Fruit fly (Drosophila melanogaster) whole organism, embryonic: ENCODE results near the gene CG1309.
A peak's percentile ranks its signal among the peaks of the same experiment; 100 is the strongest.

Source experiments
- Awh ChIP-seq: fragments of 200-800 bp; sonication (Bioruptor generic); IDR thresholded peaks from 2 replicates; pipeline ENCODE4, ENCODE4 v1.3.6; 2022; ENCODE audit warnings: missing biosample characterization, missing genetic modification characterization
- CG12236 ChIP-seq: fragments of 200-800 bp; sonication (Bioruptor generic); optimal IDR thresholded peaks from 2 replicates; lab custom pipeline; 2016; ENCODE audit warnings: missing biosample characterization, missing genetic modification characterization
- CG12391 ChIP-seq: fragments of 200-800 bp; sonication (Bioruptor generic); optimal IDR thresholded peaks from 3 replicates; lab custom pipeline; 2018; ENCODE audit warnings: missing biosample characterization, mild to moderate bottlenecking, missing genetic modification characterization, moderate library complexity
- CG12942 ChIP-seq: fragments of 200-800 bp; sonication (Bioruptor generic); optimal IDR thresholded peaks from 3 replicates; lab custom pipeline; 2016; ENCODE audit warnings: missing biosample characterization, missing genetic modification characterization
- CG14710 ChIP-seq: fragments of 200-800 bp; sonication (Bioruptor generic); optimal IDR thresholded peaks from 3 replicates; lab custom pipeline; 2019; ENCODE audit warnings: missing biosample characterization, mild to moderate bottlenecking, missing genetic modification characterization, moderate library complexity
- CG17612 ChIP-seq: fragments of 200-800 bp; sonication (Bioruptor generic); IDR thresholded peaks from 2 replicates; pipeline ENCODE4 v1.3.6; 2022; ENCODE audit warnings: missing biosample characterization, missing genetic modification characterization
- CG18599 ChIP-seq: fragments of 200-800 bp; sonication (Bioruptor generic); optimal IDR thresholded peaks from 3 replicates; lab custom pipeline; 2017; ENCODE audit warnings: missing biosample characterization, missing genetic modification characterization, mild to moderate bottlenecking, moderate library complexity, missing genetic modification reagents
- CG2199 ChIP-seq: fragments of 200-800 bp; sonication (Bioruptor generic); IDR thresholded peaks from 3 replicates; pipeline ENCODE4 v1.3.6; 2022; ENCODE audit warnings: missing biosample characterization, missing genetic modification characterization
- CG32532 ChIP-seq: fragments of 200-800 bp; sonication (Bioruptor generic); IDR thresholded peaks from 2 replicates; pipeline ENCODE4 v1.3.6; 2022; ENCODE audit warnings: missing biosample characterization, missing genetic modification characterization
- CG3407 ChIP-seq: fragments of 200-800 bp; sonication (Bioruptor generic); optimal IDR thresholded peaks from 2 replicates; lab custom pipeline; 2018; ENCODE audit warnings: missing biosample characterization, mild to moderate bottlenecking, missing genetic modification characterization
- CG34376 ChIP-seq: fragments of 200-800 bp; sonication (Bioruptor generic); optimal IDR thresholded peaks from 2 replicates; lab custom pipeline; 2018; ENCODE audit warnings: missing biosample characterization, mild to moderate bottlenecking, missing genetic modification characterization
- CG4854 ChIP-seq: fragments of 200-800 bp; sonication (Bioruptor generic); optimal IDR thresholded peaks from 2 replicates; lab custom pipeline; 2016; ENCODE audit warnings: missing biosample characterization, missing genetic modification characterization, inconsistent platforms
- CG5180 ChIP-seq: fragments of 200-800 bp; sonication (Bioruptor generic); optimal IDR thresholded peaks from 3 replicates; lab custom pipeline; 2017; ENCODE audit warnings: missing biosample characterization, missing genetic modification characterization, mild to moderate bottlenecking, moderate library complexity, missing genetic modification reagents
- CG6813 ChIP-seq: fragments of 200-800 bp; sonication (Bioruptor generic); optimal IDR thresholded peaks from 2 replicates; lab custom pipeline; 2017; ENCODE audit warnings: missing biosample characterization, missing genetic modification characterization, mild to moderate bottlenecking, moderate library complexity, missing genetic modification reagents
- CG9609 ChIP-seq: fragments of 200-800 bp; sonication (Bioruptor generic); optimal IDR thresholded peaks from 3 replicates; lab custom pipeline; 2016; ENCODE audit warnings: missing biosample characterization, missing genetic modification characterization
- E2f2 ChIP-seq: fragments of 200-800 bp; sonication (Bioruptor generic); IDR thresholded peaks from 2 replicates; pipeline ENCODE4 v1.3.6; 2022; ENCODE audit warnings: missing biosample characterization, missing genetic modification characterization
- HLH4C ChIP-seq: fragments of 200-800 bp; sonication (Bioruptor generic); IDR thresholded peaks from 3 replicates; pipeline ENCODE4 v1.3.6; 2022; ENCODE audit warnings: missing biosample characterization, missing genetic modification characterization; ENCODE audit not compliant: partially characterized antibody
- Hr51 ChIP-seq, 2 experiments: fragments of 200-800 bp; sonication (Bioruptor generic); optimal IDR thresholded peaks; 2 replicates in 1 of 2; 3 replicates in 1 of 2; lab custom pipeline; 2016 to 2018; ENCODE audit warnings: missing biosample characterization in 2 of 2, missing genetic modification characterization in 2 of 2, mild to moderate bottlenecking in 1 of 2, moderate library complexity in 1 of 2
- Hr78 ChIP-seq, 2 experiments: fragments of 200-800 bp in 1 of 2; fragments of >200 bp in 1 of 2; sonication (Bioruptor generic) in 1 of 2; optimal IDR thresholded peaks; 2 replicates each; lab custom pipeline; 2017 to 2019; ENCODE audit warnings: missing biosample characterization in 2 of 2, missing genetic modification characterization in 2 of 2, mild to moderate bottlenecking in 1 of 2, moderate library complexity in 1 of 2
- Mes4 ChIP-seq: fragments of 200-800 bp; sonication (Bioruptor generic); optimal IDR thresholded peaks from 2 replicates; lab custom pipeline; 2016; ENCODE audit warnings: missing biosample characterization, missing genetic modification characterization
- Nf-YC ChIP-seq: fragments of 200-800 bp; optimal IDR thresholded peaks from 3 replicates; lab custom pipeline; 2019; ENCODE audit warnings: missing biosample characterization, mild to moderate bottlenecking, missing genetic modification characterization, moderate library complexity
- Sry-β ChIP-seq: fragments of 200-800 bp; sonication (Bioruptor generic); optimal IDR thresholded peaks from 2 replicates; lab custom pipeline; 2018; ENCODE audit warnings: missing biosample characterization, mild to moderate bottlenecking, missing genetic modification characterization, moderate library complexity
- Xrp1 ChIP-seq: fragments of 200-800 bp; sonication (Bioruptor generic); IDR thresholded peaks from 2 replicates; pipeline ENCODE4 v1.3.6; 2022; ENCODE audit warnings: missing biosample characterization, missing genetic modification characterization
- ab ChIP-seq: fragments of 200-800 bp; sonication (Bioruptor generic); optimal IDR thresholded peaks from 2 replicates; lab custom pipeline; 2016; ENCODE audit warnings: missing biosample characterization, missing genetic modification characterization
- abd-A ChIP-seq: fragments of 200-800 bp; sonication (Bioruptor generic); optimal IDR thresholded peaks from 3 replicates; lab custom pipeline; 2019; ENCODE audit warnings: missing biosample characterization, mild to moderate bottlenecking, missing genetic modification characterization, moderate library complexity
- bbx ChIP-seq: fragments of 200-800 bp; sonication (Bioruptor generic); IDR thresholded peaks from 2 replicates; pipeline ENCODE4 v1.3.6; 2022; ENCODE audit warnings: missing biosample characterization, missing genetic modification characterization; ENCODE audit not compliant: partially characterized antibody
- chinmo ChIP-seq: fragments of 200-800 bp; sonication (Bioruptor generic); IDR thresholded peaks from 4 replicates; pipeline ENCODE4 v1.3.6; 2022; ENCODE audit warnings: missing biosample characterization, missing genetic modification characterization; ENCODE audit not compliant: partially characterized antibody
- ci ChIP-seq: fragments of 200-800 bp; sonication (Bioruptor generic); IDR thresholded peaks from 3 replicates; pipeline ENCODE4 v1.3.6; 2022; ENCODE audit warnings: missing biosample characterization, missing genetic modification characterization
- crol ChIP-seq: fragments of 200-800 bp; sonication (Bioruptor generic); IDR thresholded peaks from 2 replicates; pipeline ENCODE4 v1.3.6; 2022; ENCODE audit warnings: missing biosample characterization, missing genetic modification characterization
- dmrt99B ChIP-seq: fragments of 200-800 bp; sonication (Bioruptor generic); optimal IDR thresholded peaks from 2 replicates; lab custom pipeline; 2018; ENCODE audit warnings: missing biosample characterization, mild to moderate bottlenecking, missing genetic modification characterization, moderate library complexity
- eve ChIP-seq, 2 experiments: fragments of >200 bp; optimal IDR thresholded peaks; 2 replicates each; lab custom pipeline; 2017; ENCODE audit warnings: missing biosample characterization in 2 of 2, missing genetic modification characterization in 2 of 2
- fd102C ChIP-seq: fragments of 200-800 bp; sonication (Bioruptor generic); optimal IDR thresholded peaks from 2 replicates; lab custom pipeline; 2018; ENCODE audit warnings: missing biosample characterization, mild to moderate bottlenecking, missing genetic modification characterization, moderate library complexity
- grn ChIP-seq: fragments of 200-800 bp; sonication (Bioruptor generic); optimal IDR thresholded peaks from 3 replicates; lab custom pipeline; 2017; ENCODE audit warnings: missing biosample characterization, missing genetic modification characterization
- hkb ChIP-seq, 2 experiments: fragments of 200-800 bp in 1 of 2; fragments of >200 bp in 1 of 2; sonication (Bioruptor generic) in 1 of 2; IDR thresholded peaks in 1 of 2; optimal IDR thresholded peaks in 1 of 2; 2 replicates each; pipeline versions ENCODE4 v1.3.6 to Lab custom; 2017 to 2022; ENCODE audit warnings: missing biosample characterization in 1 of 2, missing genetic modification characterization in 1 of 2
- kay ChIP-seq: fragments of 200-800 bp; sonication (Bioruptor generic); optimal IDR thresholded peaks from 2 replicates; lab custom pipeline; 2016; ENCODE audit warnings: missing biosample characterization, missing genetic modification characterization
- org-1 ChIP-seq: fragments of 200-800 bp; sonication (Bioruptor generic); optimal IDR thresholded peaks from 2 replicates; lab custom pipeline; 2017; ENCODE audit warnings: missing biosample characterization, missing genetic modification characterization
- otp ChIP-seq: fragments of 200-800 bp; sonication (Bioruptor generic); IDR thresholded peaks from 3 replicates; pipeline ENCODE4, ENCODE4 v1.3.6; 2022; ENCODE audit warnings: missing biosample characterization, missing genetic modification characterization
- pros ChIP-seq: fragments of 200-800 bp; sonication (Bioruptor generic); optimal IDR thresholded peaks from 3 replicates; lab custom pipeline; 2019; ENCODE audit warnings: missing biosample characterization, mild to moderate bottlenecking, missing genetic modification characterization, moderate library complexity
- sc ChIP-seq, 3 experiments: fragments of >200 bp in 2 of 3; fragments of 200-800 bp in 1 of 3; sonication (Bioruptor generic) in 1 of 3; optimal IDR thresholded peaks; 2 replicates in 2 of 3; 3 replicates in 1 of 3; lab custom pipeline; 2017; ENCODE audit warnings: mild to moderate bottlenecking in 1 of 3, missing biosample characterization in 1 of 3, missing genetic modification characterization in 1 of 3, missing genetic modification reagents in 1 of 3
- sima ChIP-seq: fragments of 200-800 bp; sonication (Bioruptor generic); optimal IDR thresholded peaks from 2 replicates; lab custom pipeline; 2016; ENCODE audit warnings: missing biosample characterization, missing genetic modification characterization
- ssp ChIP-seq: fragments of 200-800 bp; sonication (Bioruptor generic); IDR thresholded peaks from 2 replicates; pipeline ENCODE4 v1.3.6; 2022; ENCODE audit warnings: missing biosample characterization, missing genetic modification characterization
- tap ChIP-seq: fragments of 200-800 bp; optimal IDR thresholded peaks from 3 replicates; lab custom pipeline; 2019; ENCODE audit warnings: missing biosample characterization, mild to moderate bottlenecking, missing genetic modification characterization, moderate library complexity
- tna ChIP-seq: fragments of 200-800 bp; sonication (Bioruptor generic); IDR thresholded peaks from 2 replicates; pipeline ENCODE4 v1.3.6; 2022; ENCODE audit warnings: missing biosample characterization, missing genetic modification characterization; ENCODE audit not compliant: partially characterized antibody
- toy ChIP-seq: fragments of 200-800 bp; sonication (Bioruptor generic); IDR thresholded peaks from 2 replicates; pipeline ENCODE4 v1.3.6; 2022; ENCODE audit warnings: missing biosample characterization, missing genetic modification characterization
- twi ChIP-seq: fragments of 200-800 bp; optimal IDR thresholded peaks from 2 replicates; lab custom pipeline; 2019; ENCODE audit warnings: missing biosample characterization, mild to moderate bottlenecking, missing genetic modification characterization, moderate library complexity
- usp ChIP-seq: fragments of >200 bp; optimal IDR thresholded peaks from 2 replicates; lab custom pipeline; 2017; ENCODE audit warnings: missing biosample characterization, missing genetic modification characterization
- zfh2 ChIP-seq: fragments of 200-800 bp; sonication (Bioruptor generic); optimal IDR thresholded peaks from 2 replicates; lab custom pipeline; 2016; ENCODE audit warnings: missing biosample characterization, missing genetic modification characterization

CG1309 gene

DNA sequence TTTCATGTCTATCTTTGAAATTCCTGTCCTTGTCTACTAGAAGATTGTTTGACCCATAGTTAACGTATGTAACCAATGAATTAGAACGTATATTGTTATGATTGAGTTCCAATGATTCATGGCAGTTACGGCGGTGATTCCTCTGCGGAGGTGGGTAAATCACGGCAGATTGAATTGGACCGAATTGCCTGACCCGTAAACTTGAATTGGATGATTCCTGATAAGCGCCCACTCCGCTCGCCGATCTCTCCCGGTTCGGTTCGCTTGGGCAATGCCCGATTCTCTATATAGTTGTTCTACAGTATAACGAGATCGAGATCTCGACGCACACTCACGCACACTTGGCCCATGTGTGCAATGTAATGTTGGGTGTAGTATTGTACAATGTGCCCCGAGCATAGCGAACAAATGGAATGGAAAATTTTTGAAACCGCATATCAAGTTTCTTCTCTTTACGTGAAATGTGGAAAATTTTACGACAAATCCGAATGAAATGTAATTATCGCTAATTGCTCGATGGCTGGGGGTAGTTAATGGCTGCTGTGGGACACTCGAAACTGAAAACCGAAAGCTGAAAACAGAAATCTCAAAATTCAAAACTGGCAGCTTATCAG, 27.7 kb upstream of the CG1309 start (continued):
- TF ChIP-seq fd102C (GFP tag; lab: Kevin White, UChicago) (no peak), CG12942 (no peak), sc (optimal IDR thresholded peaks at IDR 0.05; lab: Kevin White, UChicago) (no peak), sc (GFP tag; optimal IDR thresholded peaks at IDR 0.05; lab: Kevin White, UChicago) (no peak), HLH4C (GFP tag; lab: Robert Waterston, UW) (no peak), CG2199 (GFP tag; lab: Robert Waterston, UW) (peak; percentile 51; the same call in 1 of the 3 replicates), chinmo (GFP tag; lab: Robert Waterston, UW) (0 out of 4 replicates have a peak, but pooled peaks have one; percentile 15), zfh2 (GFP tag; lab: Kevin White, UChicago) (no peak), abd-A (tag; lab: Kevin White, UChicago) (peak; percentile 8), CG18599 (GFP tag; lab: Kevin White, UChicago) (no peak), eve (GFP tag; optimal IDR thresholded peaks at IDR 0.05; lab: Kevin White, UChicago) (no peak), Hr51 (GFP tag; optimal IDR thresholded peaks at IDR 0.05; lab: Kevin White, UChicago) (no peak), tap (tag; lab: Kevin White, UChicago) (no peak), CG34376 (GFP tag; lab: Kevin White, UChicago) (peak; percentile 86), CG4854 (GFP tag; lab: Kevin White, UChicago) (no peak), grn (GFP tag; lab: Kevin White, UChicago) (peak; percentile 15), E2f2 (GFP tag; lab: Robert Waterston, UW) (no peak), CG12236 (no peak), CG12391 (tag; lab: Kevin White, UChicago) (no peak), CG17612 (GFP tag; lab: Robert Waterston, UW) (no peak), hkb (optimal IDR thresholded peaks at IDR 0.05; lab: Kevin White, UChicago) (no peak), hkb (GFP tag; IDR thresholded peaks at IDR 0.05; lab: Robert Waterston, UW) (no peak)

dm6 chr3L:4232227-4232626, 27.0 kb upstream of the CG1309 start:
- TF ChIP-seq Awh (no peak), Mes4 (GFP tag; lab: Kevin White, UChicago) (no peak), usp (GFP tag; lab: Kevin White, UChicago) (no peak), CG3407 (GFP tag; lab: Kevin White, UChicago) (no peak), CG6813 (GFP tag; lab: Kevin White, UChicago) (peak; percentile 28), tna (no peak), Hr78 (GFP tag; optimal IDR thresholded peaks at IDR 0.05; lab: Kevin White, UChicago) (peak in 1 of 2 experiments; percentile 76), CG9609 (GFP tag; lab: Kevin White, UChicago) (no peak), chinmo (GFP tag; lab: Robert Waterston, UW) (peak; percentile 72; the same call in 1 of the 4 replicates), kay (peak; percentile 71), Nf-YC (tag; lab: Kevin White, UChicago) (peak; percentile 3), twi (tag; lab: Kevin White, UChicago) (no peak), toy (GFP tag; lab: Robert Waterston, UW) (no peak), CG32532 (GFP tag; lab: Robert Waterston, UW) (no peak), org-1 (GFP tag; lab: Kevin White, UChicago) (no peak), Sry-β (GFP tag; lab: Kevin White, UChicago) (no peak), dmrt99B (tag; lab: Kevin White, UChicago) (no peak), ci (GFP tag; lab: Robert Waterston, UW) (peak; percentile 56; the same call in 1 of the 3 replicates), Xrp1 (GFP tag; lab: Robert Waterston, UW) (peak; percentile 42; the same call in 1 of the 2 replicates), otp (GFP tag; lab: Robert Waterston, UW) (no peak), CG14710 (tag; lab: Kevin White, UChicago) (no peak), crol (GFP tag; lab: Robert Waterston, UW) (peak; percentile 97), ab (GFP tag; lab: Kevin White, UChicago) (no peak), ssp (GFP tag; lab: Robert Waterston, UW) (no peak), pros (GFP tag; lab: Kevin White, UChicago) (peak; percentile 94), bbx (GFP tag; lab: Robert Waterston, UW) (0 out of 2 replicates have a peak, but pooled peaks have one; percentile 23), sima (GFP tag; lab: Kevin White, UChicago) (no peak), CG5180 (GFP tag; lab: Kevin White, UChicago) (peak; percentile 32)
